Fruit fly (Drosophila melanogaster): ENCODE measurements around the gene Arr2.

Gene Arr2

DNA sequence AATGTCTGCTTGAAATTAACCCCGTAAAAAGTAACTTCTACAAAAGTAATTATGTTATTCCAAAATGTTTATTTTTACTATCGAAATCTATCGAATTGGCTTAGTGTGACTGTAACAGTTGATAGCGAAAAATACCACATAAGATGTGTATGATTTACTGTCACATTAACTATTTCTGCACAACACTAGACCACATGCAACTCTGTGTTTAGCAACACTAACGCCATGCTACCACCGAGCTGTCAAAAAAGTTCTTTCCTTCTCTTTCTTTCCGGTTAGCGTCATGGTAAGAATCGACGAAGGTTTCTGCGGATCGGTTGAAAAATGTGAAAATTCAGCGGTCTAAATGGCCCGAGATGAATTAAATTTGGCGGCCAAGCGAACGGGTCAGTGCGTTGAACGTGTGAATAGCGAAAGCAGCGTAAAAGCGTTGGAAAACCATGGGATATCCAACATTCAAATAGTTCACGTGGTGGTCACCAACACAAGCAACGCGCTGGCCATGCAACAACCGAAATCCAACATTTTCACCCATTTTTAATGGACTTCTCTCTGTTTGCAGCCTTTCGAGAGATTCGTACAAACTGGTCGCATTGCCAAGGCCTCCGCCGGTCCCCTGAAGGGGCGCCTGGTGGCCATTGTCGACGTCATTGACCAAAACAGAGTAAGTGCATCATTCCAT lies 47.8 kb downstream of the Arr2 start, which contains the start of the genes Nelf-E and RpL14 (continued):
- TF ChIP-seq gem (tag; optimal IDR thresholded peaks at IDR 0.05) (no peak), Xbp1 (GFP tag; optimal IDR thresholded peaks at IDR 0.05) (peak; percentile 93), ems (GFP tag; optimal IDR thresholded peaks at IDR 0.05) (peak; percentile 95), bcd (GFP tag; optimal IDR thresholded peaks at IDR 0.05) (peak; percentile 97), Doc3 (GFP tag; IDR thresholded peaks at IDR 0.05; ENCODE audit: partially characterized antibody) (no peak), jumu (GFP tag; optimal IDR thresholded peaks at IDR 0.05) (peak; percentile 95), Stat92E (GFP tag; optimal IDR thresholded peaks at IDR 0.05) (peak in 1 of 3 experiments; percentile 92), unpg (GFP tag; optimal IDR thresholded peaks at IDR 0.05) (peak; percentile 93), CG13296 (GFP tag; optimal IDR thresholded peaks at IDR 0.05) (peak; percentile 96), HLH54F (GFP tag; optimal IDR thresholded peaks at IDR 0.05) (peak; percentile 96), CG7357 (GFP tag; IDR thresholded peaks at IDR 0.05) (peak; percentile 69), hb (GFP tag; IDR thresholded peaks at IDR 0.05; ENCODE audit: partially characterized antibody) (no peak), tup (GFP tag; optimal IDR thresholded peaks at IDR 0.05) (peak; percentile 89), Ets97D (GFP tag; optimal IDR thresholded peaks at IDR 0.05) (peak; percentile 100), Oaz (GFP tag; IDR thresholded peaks at IDR 0.05) (peak; percentile 89), tin (GFP tag; optimal IDR thresholded peaks at IDR 0.05) (peak; percentile 91), dati (GFP tag; IDR thresholded peaks at IDR 0.05) (peak; percentile 89), ap (GFP tag; IDR thresholded peaks at IDR 0.05) (peak; percentile 89), Mrtf (GFP tag; IDR thresholded peaks at IDR 0.05) (peak; percentile 79), cad (GFP tag; optimal IDR thresholded peaks at IDR 0.05) (no peak), Six4 (GFP tag; optimal IDR thresholded peaks at IDR 0.05) (peak; percentile 86), CG15073 (GFP tag; optimal IDR thresholded peaks at IDR 0.05) (no peak), CG4282 (GFP tag; optimal IDR thresholded peaks at IDR 0.05) (peak; percentile 94), B-H2 (GFP tag; optimal IDR thresholded peaks at IDR 0.05) (peak; percentile 98), br (optimal IDR thresholded peaks at IDR 0.05) (no peak), Sry-δ (GFP tag; optimal IDR thresholded peaks at IDR 0.05) (peak; percentile 82), CG11456 (GFP tag; IDR thresholded peaks at IDR 0.05) (peak; percentile 97), ttk (GFP tag; IDR thresholded peaks at IDR 0.05) (peak; percentile 90), CG34224 (GFP tag; IDR thresholded peaks at IDR 0.05; ENCODE audit: partially characterized antibody) (0 out of 3 replicates have a peak, but pooled peaks have one; percentile 49), klu (GFP tag; IDR thresholded peaks at IDR 0.05) (peak; percentile 85), CG3407 (GFP tag; optimal IDR thresholded peaks at IDR 0.05) (peak; percentile 94), Lpt (GFP tag; optimal IDR thresholded peaks at IDR 0.05) (no peak), CG43689 (GFP tag; IDR thresholded peaks at IDR 0.05) (peak; percentile 87), H15 (GFP tag; IDR thresholded peaks at IDR 0.05) (peak; percentile 94), CG17568 (GFP tag; optimal IDR thresholded peaks at IDR 0.05) (no peak), CG10321 (GFP tag; IDR thresholded peaks at IDR 0.05) (peak; percentile 79), CG11398 (GFP tag; optimal IDR thresholded peaks at IDR 0.05) (peak; percentile 98), CG13894 (tag; optimal IDR thresholded peaks at IDR 0.05) (peak; percentile 95), CG34422 (GFP tag; IDR thresholded peaks at IDR 0.05) (peak; percentile 93), Deaf1 (tag; optimal IDR thresholded peaks at IDR 0.05) (no peak), nerfin-1 (tag; optimal IDR thresholded peaks at IDR 0.05) (peak; percentile 92), pita (GFP tag; optimal IDR thresholded peaks at IDR 0.05) (no peak), gt (GFP tag; IDR thresholded peaks at IDR 0.05) (peak; percentile 74), ash1 (GFP tag; optimal IDR thresholded peaks at IDR 0.05) (peak; percentile 98), wor (GFP tag; IDR thresholded peaks at IDR 0.05) (peak; percentile 52), vvl (GFP tag; IDR thresholded peaks at IDR 0.05) (peak; percentile 96), trh (GFP tag; optimal IDR thresholded peaks at IDR 0.05) (peak; percentile 95), CG4328 (GFP tag; optimal IDR thresholded peaks at IDR 0.05) (peak; percentile 96), CG10209 (GFP tag; optimal IDR thresholded peaks at IDR 0.05) (peak; percentile 96), CG8359 (GFP tag; optimal IDR thresholded peaks at IDR 0.05; ENCODE audit: borderline replicate concordance) (peak; percentile 87), dimm (GFP tag; IDR thresholded peaks at IDR 0.05) (peak; percentile 85)

All from whole organism, embryonic.